Fruit fly (Drosophila melanogaster) whole organism, embryonic: ENCODE data around the gene CG3294.
A peak's percentile ranks its signal among the peaks of the same experiment; 100 is the strongest.

Experiments used
- ATbp ChIP-seq: fragments of 200-800 bp; sonication (Bioruptor generic); optimal IDR thresholded peaks from 2 replicates; lab custom pipeline; 2017; ENCODE audit warnings: missing biosample characterization, mild to moderate bottlenecking, missing genetic modification characterization, missing genetic modification reagents
- Atf6 ChIP-seq: fragments of 200-800 bp; sonication (Bioruptor generic); IDR thresholded peaks from 2 replicates; pipeline ENCODE4 v1.3.6; 2022; ENCODE audit warnings: missing biosample characterization, missing genetic modification characterization
- Awh ChIP-seq: fragments of 200-800 bp; sonication (Bioruptor generic); IDR thresholded peaks from 2 replicates; pipeline ENCODE4, ENCODE4 v1.3.6; 2022; ENCODE audit warnings: missing biosample characterization, missing genetic modification characterization
- CG1024 ChIP-seq: fragments of 200-800 bp; sonication (Bioruptor generic); IDR thresholded peaks from 2 replicates; pipeline ENCODE4 v1.3.6; 2022; ENCODE audit warnings: missing biosample characterization, missing genetic modification characterization
- CG10321 ChIP-seq: fragments of 200-800 bp; sonication (Bioruptor generic); IDR thresholded peaks from 2 replicates; pipeline ENCODE4 v1.3.6; 2022; ENCODE audit warnings: missing biosample characterization, missing genetic modification characterization
- CG11504 ChIP-seq: fragments of 200-800 bp; sonication (Bioruptor generic); optimal IDR thresholded peaks from 3 replicates; lab custom pipeline; 2019; ENCODE audit warnings: missing biosample characterization, mild to moderate bottlenecking, missing genetic modification characterization, moderate library complexity
- CG12236 ChIP-seq: fragments of 200-800 bp; sonication (Bioruptor generic); optimal IDR thresholded peaks from 2 replicates; lab custom pipeline; 2016; ENCODE audit warnings: missing biosample characterization, missing genetic modification characterization
- CG12942 ChIP-seq: fragments of 200-800 bp; sonication (Bioruptor generic); optimal IDR thresholded peaks from 3 replicates; lab custom pipeline; 2016; ENCODE audit warnings: missing biosample characterization, missing genetic modification characterization
- CG14014 ChIP-seq: fragments of 200-800 bp; sonication (Bioruptor generic); IDR thresholded peaks from 2 replicates; pipeline ENCODE4 v1.3.6; 2022; ENCODE audit warnings: missing biosample characterization, missing genetic modification characterization
- CG15696 ChIP-seq: fragments of 200-800 bp; sonication (Bioruptor generic); optimal IDR thresholded peaks from 2 replicates; lab custom pipeline; 2019; ENCODE audit warnings: missing biosample characterization, mild to moderate bottlenecking, missing genetic modification characterization, moderate library complexity
- CG1647 ChIP-seq: fragments of 200-800 bp; sonication (Bioruptor generic); optimal IDR thresholded peaks from 3 replicates; lab custom pipeline; 2016; ENCODE audit warnings: missing biosample characterization, missing genetic modification characterization
- CG17328 ChIP-seq: fragments of 200-800 bp; sonication (Bioruptor generic); IDR thresholded peaks from 2 replicates; pipeline ENCODE4 v1.3.6; 2022; ENCODE audit warnings: missing biosample characterization, missing genetic modification characterization
- CG18599 ChIP-seq: fragments of 200-800 bp; sonication (Bioruptor generic); optimal IDR thresholded peaks from 3 replicates; lab custom pipeline; 2017; ENCODE audit warnings: missing biosample characterization, missing genetic modification characterization, mild to moderate bottlenecking, moderate library complexity, missing genetic modification reagents
- CG18764 ChIP-seq: fragments of 200-800 bp; sonication (Bioruptor generic); optimal IDR thresholded peaks from 3 replicates; lab custom pipeline; 2016; ENCODE audit warnings: missing biosample characterization, missing genetic modification characterization
- CG2889 ChIP-seq: fragments of 200-800 bp; sonication (Bioruptor generic); IDR thresholded peaks from 3 replicates; pipeline ENCODE4 v1.3.6; 2022; ENCODE audit warnings: missing biosample characterization, missing genetic modification characterization
- CG30403 ChIP-seq: fragments of 200-800 bp; sonication (Bioruptor generic); optimal IDR thresholded peaks from 3 replicates; lab custom pipeline; 2016; ENCODE audit warnings: missing biosample characterization, missing genetic modification characterization
- CG31388 ChIP-seq: fragments of 200-800 bp; sonication (Bioruptor generic); optimal IDR thresholded peaks from 2 replicates; lab custom pipeline; 2016; ENCODE audit warnings: missing biosample characterization, missing genetic modification characterization
- CG34224 ChIP-seq: fragments of 200-800 bp; sonication (Bioruptor generic); IDR thresholded peaks from 3 replicates; pipeline ENCODE4 v1.3.6; 2022; ENCODE audit warnings: missing biosample characterization, missing genetic modification characterization; ENCODE audit not compliant: partially characterized antibody
- CG6854 ChIP-seq: fragments of 200-800 bp; sonication (Bioruptor generic); optimal IDR thresholded peaks from 3 replicates; lab custom pipeline; 2017; ENCODE audit warnings: missing biosample characterization, mild to moderate bottlenecking, missing genetic modification characterization
- CG8924 ChIP-seq: fragments of 200-800 bp; optimal IDR thresholded peaks from 3 replicates; lab custom pipeline; 2019; ENCODE audit warnings: missing biosample characterization, mild to moderate bottlenecking, missing genetic modification characterization, moderate library complexity
- CG9215 ChIP-seq: fragments of 200-800 bp; sonication (Bioruptor generic); IDR thresholded peaks from 2 replicates; pipeline ENCODE4 v1.3.6; 2022; ENCODE audit warnings: missing biosample characterization, missing genetic modification characterization
- CHES-1-like ChIP-seq: fragments of 200-800 bp; sonication (Bioruptor generic); optimal IDR thresholded peaks from 2 replicates; lab custom pipeline; 2016; ENCODE audit warnings: missing biosample characterization, missing genetic modification characterization
- Drgx ChIP-seq: fragments of 200-800 bp; sonication (Bioruptor generic); IDR thresholded peaks from 2 replicates; pipeline ENCODE4 v1.3.6; 2022; ENCODE audit warnings: missing biosample characterization, missing genetic modification characterization
- Med ChIP-seq: fragments of 200-800 bp; sonication (Bioruptor generic); peaks from one replicate; lab custom pipeline; 2016; ENCODE audit warnings: missing biosample characterization, missing genetic modification characterization, mild to moderate bottlenecking, inconsistent platforms, moderate library complexity
- Poxn ChIP-seq: fragments of 200-800 bp; sonication (Bioruptor generic); IDR thresholded peaks from 2 replicates; pipeline ENCODE4 v1.3.6; 2022; ENCODE audit warnings: missing biosample characterization, missing genetic modification characterization
- ap ChIP-seq: fragments of 200-800 bp; sonication (Bioruptor generic); IDR thresholded peaks from 2 replicates; pipeline ENCODE4 v1.3.6; 2022; ENCODE audit warnings: missing biosample characterization, missing genetic modification characterization
- az2 ChIP-seq: fragments of 200-800 bp; sonication (Bioruptor generic); optimal IDR thresholded peaks from 3 replicates; lab custom pipeline; 2016; ENCODE audit warnings: missing biosample characterization, missing genetic modification characterization
- bab2 ChIP-seq: fragments of 200-800 bp; sonication (Bioruptor generic); optimal IDR thresholded peaks from 2 replicates; lab custom pipeline; 2016; ENCODE audit warnings: missing biosample characterization, missing genetic modification characterization
- chif ChIP-seq, 2 experiments: fragments of 200-800 bp; sonication (Bioruptor generic); optimal IDR thresholded peaks; 3 replicates each; lab custom pipeline; 2016; ENCODE audit warnings: missing biosample characterization in 2 of 2, missing genetic modification characterization in 2 of 2
- crp ChIP-seq, 2 experiments: fragments of 200-800 bp; sonication (Bioruptor generic); optimal IDR thresholded peaks; 2 replicates in 1 of 2; 3 replicates in 1 of 2; lab custom pipeline; 2017; ENCODE audit warnings: missing biosample characterization in 2 of 2, missing genetic modification characterization in 2 of 2, mild to moderate bottlenecking in 1 of 2, moderate library complexity in 1 of 2
- en ChIP-seq: fragments of 200-800 bp; sonication (Bioruptor generic); optimal IDR thresholded peaks from 2 replicates; lab custom pipeline; 2016; ENCODE audit warnings: missing biosample characterization, missing genetic modification characterization
- esg ChIP-seq: fragments of 200-800 bp; sonication (Bioruptor generic); conservative IDR thresholded peaks from 2 replicates; pipeline ENCODE4 v1.3.6; 2022; ENCODE audit warnings: missing biosample characterization, missing genetic modification characterization
- fd102C ChIP-seq: fragments of 200-800 bp; sonication (Bioruptor generic); optimal IDR thresholded peaks from 2 replicates; lab custom pipeline; 2018; ENCODE audit warnings: missing biosample characterization, mild to moderate bottlenecking, missing genetic modification characterization, moderate library complexity
- gsb ChIP-seq: fragments of 200-800 bp; sonication (Bioruptor generic); IDR thresholded peaks from 2 replicates; pipeline ENCODE4 v1.3.6; 2022; ENCODE audit warnings: missing biosample characterization, missing genetic modification characterization
- ham ChIP-seq: fragments of 200-800 bp; sonication (Bioruptor generic); IDR thresholded peaks from 2 replicates; pipeline ENCODE4 v1.3.6; 2022; ENCODE audit warnings: missing biosample characterization, missing genetic modification characterization
- hb ChIP-seq: fragments of 200-800 bp; sonication (Bioruptor generic); IDR thresholded peaks from 3 replicates; pipeline ENCODE4 v1.3.6; 2022; ENCODE audit warnings: missing biosample characterization, missing genetic modification characterization; ENCODE audit not compliant: partially characterized antibody
- lab ChIP-seq: fragments of 200-800 bp; sonication (Bioruptor generic); optimal IDR thresholded peaks from 3 replicates; lab custom pipeline; 2017; ENCODE audit warnings: missing biosample characterization, missing genetic modification characterization, mild to moderate bottlenecking, moderate library complexity, missing genetic modification reagents
- lmd ChIP-seq: fragments of 200-800 bp; sonication (Bioruptor generic); IDR thresholded peaks from 2 replicates; pipeline ENCODE4 v1.3.6; 2022; ENCODE audit warnings: missing biosample characterization, missing genetic modification characterization
- mam ChIP-seq: fragments of 200-800 bp; sonication (Bioruptor generic); optimal IDR thresholded peaks from 3 replicates; lab custom pipeline; 2016; ENCODE audit warnings: missing biosample characterization, missing genetic modification characterization
- oc ChIP-seq: fragments of 200-800 bp; sonication (Bioruptor generic); optimal IDR thresholded peaks from 2 replicates; lab custom pipeline; 2018; ENCODE audit warnings: missing biosample characterization, mild to moderate bottlenecking, missing genetic modification characterization, moderate library complexity
- odd ChIP-seq: fragments of 200-800 bp; sonication (Bioruptor generic); optimal IDR thresholded peaks from 2 replicates; lab custom pipeline; 2017; ENCODE audit warnings: missing biosample characterization, mild to moderate bottlenecking, missing genetic modification characterization
- peb ChIP-seq: fragments of 200-800 bp; sonication (Bioruptor generic); IDR thresholded peaks from 2 replicates; pipeline ENCODE4 v1.3.6; 2022; ENCODE audit warnings: missing biosample characterization, missing genetic modification characterization
- pum ChIP-seq: fragments of 200-800 bp; sonication (Bioruptor generic); optimal IDR thresholded peaks from 2 replicates; lab custom pipeline; 2016; ENCODE audit warnings: missing biosample characterization, missing genetic modification characterization
- slbo ChIP-seq: fragments of 200-800 bp; sonication (Bioruptor generic); IDR thresholded peaks from 2 replicates; pipeline ENCODE4 v1.3.6; 2022; ENCODE audit warnings: missing biosample characterization, missing genetic modification characterization
- stwl ChIP-seq: fragments of 200-800 bp; sonication (Bioruptor generic); optimal IDR thresholded peaks from 3 replicates; lab custom pipeline; 2018; ENCODE audit warnings: missing biosample characterization, mild to moderate bottlenecking, missing genetic modification characterization, moderate library complexity
- tgo ChIP-seq: fragments of 200-800 bp; sonication (Bioruptor generic); IDR thresholded peaks from 3 replicates; pipeline ENCODE4 v1.3.6; 2022; ENCODE audit warnings: missing biosample characterization, missing genetic modification characterization
- trem ChIP-seq: fragments of 200-800 bp; optimal IDR thresholded peaks from 3 replicates; lab custom pipeline; 2019; ENCODE audit warnings: missing biosample characterization, mild to moderate bottlenecking, missing genetic modification characterization, moderate library complexity
- vnd ChIP-seq: fragments of 200-800 bp; sonication (Bioruptor generic); IDR thresholded peaks from 3 replicates; pipeline ENCODE4 v1.3.6; 2022; ENCODE audit warnings: missing biosample characterization, missing genetic modification characterization; ENCODE audit not compliant: partially characterized antibody
- vvl ChIP-seq: fragments of 200-800 bp; sonication (Bioruptor generic); IDR thresholded peaks from 2 replicates; pipeline ENCODE4 v1.3.6; 2022; ENCODE audit warnings: missing biosample characterization, missing genetic modification characterization
- wek ChIP-seq: fragments of 200-800 bp; sonication (Bioruptor generic); optimal IDR thresholded peaks from 3 replicates; lab custom pipeline; 2018; ENCODE audit warnings: missing biosample characterization, mild to moderate bottlenecking, missing genetic modification characterization, moderate library complexity
- zf30C ChIP-seq: fragments of 200-800 bp; sonication (Bioruptor generic); optimal IDR thresholded peaks from 3 replicates; lab custom pipeline; 2018; ENCODE audit warnings: missing biosample characterization, mild to moderate bottlenecking, missing genetic modification characterization

The CG3294 gene

DNA sequence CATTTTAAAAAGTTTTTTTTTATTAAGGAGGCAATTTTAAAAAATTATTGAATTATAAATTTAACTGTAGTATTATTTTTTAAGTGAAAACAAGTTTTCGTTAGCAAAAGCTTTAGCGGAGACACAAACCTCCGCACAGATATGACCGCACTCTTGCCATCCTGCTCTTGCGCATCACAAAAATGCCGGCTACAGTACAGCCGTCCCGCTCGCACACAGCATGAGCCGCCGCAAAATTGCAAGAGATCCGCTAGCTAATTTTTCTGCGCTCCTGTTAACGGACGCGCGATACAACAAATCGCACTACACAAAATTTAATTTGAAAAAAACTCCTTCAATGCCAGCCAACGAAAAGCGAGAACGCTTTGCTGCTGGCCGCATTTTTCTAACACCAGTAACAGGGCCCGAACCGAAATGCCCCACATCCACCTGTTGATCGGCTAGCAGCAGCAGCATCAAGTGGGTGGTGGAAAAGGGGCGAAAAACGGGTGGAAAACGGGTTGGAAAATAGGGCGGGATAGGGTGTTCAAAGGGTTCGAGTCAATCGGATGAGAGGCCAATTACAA, 15.8 kb downstream of the CG3294 start (continued):
- TF ChIP-seq pum (GFP tag; lab: Kevin White, UChicago) (no peak), Atf6 (GFP tag; lab: Robert Waterston, UW) (peak; percentile 73), chif (GFP tag; optimal IDR thresholded peaks at IDR 0.05; lab: Kevin White, UChicago) (no peak), vnd (GFP tag; lab: Robert Waterston, UW) (no peak), crp (GFP tag; optimal IDR thresholded peaks at IDR 0.05; lab: Kevin White, UChicago) (peak in 1 of 2 experiments; percentile 48), Poxn (GFP tag; lab: Robert Waterston, UW) (no peak), CG2889 (no peak), az2 (GFP tag; lab: Kevin White, UChicago) (peak; percentile 39), en (GFP tag; lab: Kevin White, UChicago) (no peak), CG18599 (peak; percentile 36), Med (GFP tag; lab: Kevin White, UChicago) (peak; percentile 90), CG12942 (GFP tag; lab: Kevin White, UChicago) (peak; percentile 1), CG15696 (tag; lab: Kevin White, UChicago) (no peak), bab2 (GFP tag; lab: Kevin White, UChicago) (no peak), oc (tag; lab: Kevin White, UChicago) (peak; percentile 47), peb (GFP tag; lab: Robert Waterston, UW) (no peak), fd102C (GFP tag; lab: Kevin White, UChicago) (no peak), lmd (GFP tag; lab: Robert Waterston, UW) (no peak; the same call in 1 of the 2 replicates), ap (GFP tag; lab: Robert Waterston, UW) (no peak), Drgx (GFP tag; lab: Robert Waterston, UW) (no peak; the same call in 1 of the 2 replicates), lab (GFP tag; lab: Kevin White, UChicago) (peak; percentile 57), CG30403 (GFP tag; lab: Kevin White, UChicago) (peak; percentile 52), CG11504 (tag; lab: Kevin White, UChicago) (peak; percentile 75), CG6854 (GFP tag; lab: Kevin White, UChicago) (no peak), tgo (GFP tag; lab: Robert Waterston, UW) (peak; percentile 28; the same call in 1 of the 3 replicates), CG12236 (no peak), zf30C (GFP tag; lab: Kevin White, UChicago) (peak; percentile 99), Awh (no peak), trem (tag; lab: Kevin White, UChicago) (peak; percentile 28), CHES-1-like (peak; percentile 70), CG34224 (GFP tag; lab: Robert Waterston, UW) (peak; percentile 40), CG1024 (GFP tag; lab: Robert Waterston, UW) (no peak; the same call in 1 of the 2 replicates), vvl (GFP tag; lab: Robert Waterston, UW) (peak; percentile 60; the same call in 1 of the 2 replicates), ATbp (no peak), esg (GFP tag; lab: Robert Waterston, UW) (no peak), gsb (GFP tag; lab: Robert Waterston, UW) (no peak), wek (GFP tag; lab: Kevin White, UChicago) (no peak), stwl (tag; lab: Kevin White, UChicago) (peak; percentile 74), slbo (GFP tag; lab: Robert Waterston, UW) (peak; percentile 62), hb (GFP tag; lab: Robert Waterston, UW) (no peak), CG10321 (GFP tag; lab: Robert Waterston, UW) (peak; percentile 100), CG18764 (GFP tag; lab: Kevin White, UChicago) (no peak), ham (GFP tag; lab: Robert Waterston, UW) (no peak), CG9215 (GFP tag; lab: Robert Waterston, UW) (no peak), mam (GFP tag; lab: Kevin White, UChicago) (no peak), CG8924 (tag; lab: Kevin White, UChicago) (peak; percentile 63), CG14014 (peak; percentile 50; the same call in 1 of the 2 replicates), CG17328 (GFP tag; lab: Robert Waterston, UW) (0 out of 2 replicates have a peak, but pooled peaks have one; percentile 27), CG31388 (GFP tag; lab: Kevin White, UChicago) (no peak), CG1647 (GFP tag; lab: Kevin White, UChicago) (peak; percentile 13), odd (GFP tag; lab: Kevin White, UChicago) (no peak)
